Worm (Caenorhabditis elegans): ENCODE results near the gene msh-5.

Gene msh-5

DNA sequence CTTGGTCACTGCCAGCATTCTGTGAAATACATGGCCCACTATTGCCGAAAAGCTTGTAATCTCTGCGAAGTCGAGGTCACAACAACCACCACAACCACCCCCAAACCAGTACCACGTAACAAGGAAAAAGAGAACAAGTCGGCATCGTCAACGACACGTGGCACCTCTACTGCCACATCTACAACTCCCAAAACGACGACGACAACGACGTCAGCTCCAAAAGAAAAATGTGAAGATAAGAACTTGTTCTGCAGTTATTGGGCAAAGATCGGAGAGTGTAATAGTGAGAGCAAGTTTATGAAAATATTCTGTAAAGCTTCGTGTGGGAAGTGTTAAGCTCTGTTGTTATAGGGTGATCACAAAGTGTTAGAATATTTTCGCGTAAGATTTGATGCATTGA lies 18.3 kb downstream of the msh-5 start:
- TF ChIP-seq aly-2 (tag; optimal IDR thresholded peaks at IDR 0.05), result no peak
- no peak for TF ChIP-seq ceh-16 (tag; optimal IDR thresholded peaks at IDR 0.05)
- no peak for TF ChIP-seq ama-1 (optimal IDR thresholded peaks at IDR 0.05)
- no peak for TF ChIP-seq lin-39 (tag; optimal IDR thresholded peaks at IDR 0.05)
- no peak for TF ChIP-seq ceh-82 (tag; optimal IDR thresholded peaks at IDR 0.05)
- no peak for TF ChIP-seq nhr-237 (tag; optimal IDR thresholded peaks at IDR 0.05)
- TF ChIP-seq lsy-2 (tag; optimal IDR thresholded peaks at IDR 0.05), result no peak
- TF ChIP-seq mab-5 (tag; optimal IDR thresholded peaks at IDR 0.05), result no peak
- no peak for TF ChIP-seq gmeb-1 (tag; optimal IDR thresholded peaks at IDR 0.05)
- no peak for TF ChIP-seq sem-4 (tag; optimal IDR thresholded peaks at IDR 0.05)

DNA sequence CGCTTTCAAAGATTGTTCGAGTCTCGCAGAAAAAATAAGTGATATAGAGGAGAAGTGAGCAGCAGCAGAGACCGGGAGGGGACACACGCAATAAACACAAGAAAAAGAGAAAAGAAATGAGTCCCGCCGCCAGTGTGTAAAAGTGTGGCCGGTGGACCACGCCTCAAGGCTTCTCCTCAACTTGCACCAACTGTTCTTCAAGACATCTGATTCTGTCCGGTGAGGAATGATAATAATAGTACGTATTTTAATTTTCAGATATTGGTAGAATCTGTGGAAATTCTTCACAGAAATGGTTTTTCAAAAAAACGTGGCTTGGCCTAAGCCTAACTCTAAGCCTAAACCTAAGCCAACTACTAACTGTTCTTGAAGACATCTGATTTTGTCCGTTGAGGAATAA lies 24.3 kb downstream of the msh-5 start, which contains the start of gene lev-1:
Gene lev-1 (minus strand): TSS at position 101 of the 400 bp plus-strand sequence.
- TF ChIP-seq nhr-129 (tag; optimal IDR thresholded peaks at IDR 0.05) (peak; percentile 31), F13H6.1 (tag; optimal IDR thresholded peaks at IDR 0.05) (no peak), crh-2 (tag; optimal IDR thresholded peaks at IDR 0.05) (no peak)

DNA sequence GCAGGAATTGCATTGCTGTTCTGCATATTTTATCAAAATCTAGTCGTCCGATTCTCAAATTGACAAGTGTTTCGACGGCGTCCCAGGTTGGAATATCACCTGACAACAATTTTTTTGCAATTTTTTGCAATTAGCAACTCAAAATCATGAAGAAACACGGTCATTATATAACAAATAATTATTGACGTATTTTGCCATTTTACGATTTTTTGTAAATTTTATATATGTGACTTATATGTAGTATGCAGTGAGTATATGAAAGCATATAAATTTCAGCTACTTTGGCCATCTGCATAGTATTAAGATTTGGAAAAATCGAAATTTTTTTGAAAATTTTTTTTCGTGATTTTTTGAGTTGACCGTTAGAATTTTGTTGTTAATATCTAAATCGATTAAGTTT lies 25.7 kb downstream of the msh-5 start, which contains the start of gene F58D2.3:
Gene F58D2.3 (minus strand): TSS at position 101 of the 400 bp plus-strand sequence.
- no peak for TF ChIP-seq Y55F3AM.14 (GFP tag; optimal IDR thresholded peaks at IDR 0.05)
- TF ChIP-seq C34F6.9 (tag; optimal IDR thresholded peaks at IDR 0.05), result no peak
- TF ChIP-seq nhr-129 (tag; optimal IDR thresholded peaks at IDR 0.05), result no peak
- TF ChIP-seq nhr-6 (tag; optimal IDR thresholded peaks at IDR 0.05), result no peak
- TF ChIP-seq mdl-1 (tag; optimal IDR thresholded peaks at IDR 0.05), result no peak
- no peak for TF ChIP-seq ceh-16 (tag; optimal IDR thresholded peaks at IDR 0.05)
- TF ChIP-seq nhr-11 (tag; optimal IDR thresholded peaks at IDR 0.05), result no peak
- TF ChIP-seq skn-1 (tag; optimal IDR thresholded peaks at IDR 0.05), result no peak
- no peak for TF ChIP-seq sma-3 (GFP tag; optimal IDR thresholded peaks at IDR 0.05)
- TF ChIP-seq unc-62 (GFP tag; optimal IDR thresholded peaks at IDR 0.05), result no peak
- no peak for TF ChIP-seq R02D3.7 (tag; optimal IDR thresholded peaks at IDR 0.05)
- no peak for TF ChIP-seq snpc-4 (tag; optimal IDR thresholded peaks at IDR 0.05)
- no peak for TF ChIP-seq crh-2 (tag; optimal IDR thresholded peaks at IDR 0.05)
- TF ChIP-seq unc-55 (GFP tag; optimal IDR thresholded peaks at IDR 0.05), result no peak
- no peak for TF ChIP-seq ztf-4 (tag; optimal IDR thresholded peaks at IDR 0.05)
- TF ChIP-seq ZK546.5 (tag; optimal IDR thresholded peaks at IDR 0.05), result no peak
- TF ChIP-seq sem-4 (tag; optimal IDR thresholded peaks at IDR 0.05), result no peak
- no peak for TF ChIP-seq blmp-1 (tag; optimal IDR thresholded peaks at IDR 0.05; ENCODE audit: insufficient read depth)
- no peak for TF ChIP-seq elt-1 (tag; optimal IDR thresholded peaks at IDR 0.05)

DNA sequence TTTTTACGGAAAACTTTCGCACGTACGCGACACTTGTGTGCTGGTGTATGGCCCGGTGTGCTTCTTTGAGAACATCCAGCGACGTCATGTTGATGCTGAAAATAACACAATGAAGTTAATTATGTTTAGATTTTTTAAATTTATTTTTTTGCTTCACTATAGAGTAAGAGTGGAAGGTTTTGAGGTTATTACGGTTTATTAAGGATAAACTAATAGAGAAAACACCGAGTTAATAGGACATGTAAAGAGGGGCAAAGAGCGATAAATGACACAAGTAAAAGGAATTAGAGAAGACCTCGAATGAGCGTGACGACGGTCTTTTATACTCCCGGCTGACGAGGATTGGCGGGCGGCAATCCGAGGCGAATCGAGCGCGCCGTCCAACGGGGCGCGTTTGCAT lies 33.9 kb downstream of the msh-5 start, which contains the start of gene F58D2.4:
Gene F58D2.4 (minus strand): TSS at position 101 of the 400 bp plus-strand sequence.
- TF ChIP-seq ceh-82 (tag; optimal IDR thresholded peaks at IDR 0.05) (no peak), zag-1 (tag; optimal IDR thresholded peaks at IDR 0.05) (no peak), gmeb-1 (tag; optimal IDR thresholded peaks at IDR 0.05) (no peak), elt-1 (tag; optimal IDR thresholded peaks at IDR 0.05) (no peak), peb-1 (tag; optimal IDR thresholded peaks at IDR 0.05) (no peak), C34F6.9 (tag; optimal IDR thresholded peaks at IDR 0.05) (no peak), ztf-1 (GFP tag; conservative IDR thresholded peaks at IDR 0.05) (no peak), nhr-6 (tag; optimal IDR thresholded peaks at IDR 0.05) (no peak), unc-39 (tag; optimal IDR thresholded peaks at IDR 0.05) (no peak)

DNA sequence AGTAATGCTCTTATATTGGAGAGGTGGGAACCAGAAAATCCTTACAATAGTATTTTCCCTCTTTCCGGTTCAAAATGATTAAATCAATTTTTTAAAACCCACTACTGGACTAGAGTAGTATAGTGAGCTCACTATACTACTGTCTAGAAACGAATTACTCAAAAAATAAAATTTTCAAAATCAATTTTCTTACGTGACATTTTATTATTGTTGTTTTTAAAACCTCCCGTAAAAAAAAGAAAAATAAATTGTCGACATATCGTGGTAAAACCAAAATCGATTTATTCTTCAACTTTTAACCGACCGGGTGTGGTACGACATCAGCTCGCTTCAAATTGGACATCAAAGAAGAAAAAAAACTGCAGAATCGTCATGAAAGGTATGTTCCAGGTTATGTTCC lies 34.4 kb downstream of the msh-5 start, which contains the start of gene F58D2.2:
Gene F58D2.2 (plus strand): TSS at position 301 of the 400 bp plus-strand sequence.
- TF ChIP-seq nhr-21 (tag; optimal IDR thresholded peaks at IDR 0.05) (no peak), dmd-4 (tag; optimal IDR thresholded peaks at IDR 0.05) (no peak), nhr-77 (tag; optimal IDR thresholded peaks at IDR 0.05) (no peak), sma-9 (GFP tag; optimal IDR thresholded peaks at IDR 0.05) (no peak), sma-9 (tag; optimal IDR thresholded peaks at IDR 0.05) (no peak), Y55F3AM.14 (GFP tag; optimal IDR thresholded peaks at IDR 0.05) (no peak), ztf-4 (tag; optimal IDR thresholded peaks at IDR 0.05) (no peak), egl-27 (tag; optimal IDR thresholded peaks at IDR 0.05) (no peak), snpc-4 (tag; optimal IDR thresholded peaks at IDR 0.05) (no peak), mab-5 (tag; optimal IDR thresholded peaks at IDR 0.05) (no peak), nhr-11 (tag; optimal IDR thresholded peaks at IDR 0.05) (no peak), nhr-25 (tag; optimal IDR thresholded peaks at IDR 0.05) (no peak), ceh-82 (tag; optimal IDR thresholded peaks at IDR 0.05) (no peak)
